Fruit fly (Drosophila melanogaster): ENCODE results near the gene CG6686.
A peak's percentile ranks its signal among the peaks of the same experiment; 100 is the strongest.

The CG6686 gene

dm6 chr2L:11987945-11988344, at the start of gene CG6686, which contains the start of gene CG34163:
Gene CG6686 (minus strand): TSS chr2L:11988039.
Gene CG34163 (plus strand): TSS chr2L:11988270.
- TF ChIP-seq HLH3B (GFP tag; IDR thresholded peaks at IDR 0.05) (no peak), Atf3 (GFP tag; optimal IDR thresholded peaks at IDR 0.05) (no peak), CG9817 (tag; optimal IDR thresholded peaks at IDR 0.05) (peak; percentile 13), CG14667 (GFP tag; IDR thresholded peaks at IDR 0.05) (peak; percentile 20; the same call in 1 of the 2 replicates), insv (GFP tag; optimal IDR thresholded peaks at IDR 0.05) (peak in 1 of 2 experiments; percentile 3), Ets65A (GFP tag) (peak; percentile 91), CG13123 (GFP tag; optimal IDR thresholded peaks at IDR 0.05) (no peak), CG33213 (GFP tag; optimal IDR thresholded peaks at IDR 0.05) (peak; percentile 32), Myb (GFP tag; optimal IDR thresholded peaks at IDR 0.05) (peak; percentile 13), BEAF-32 (GFP tag; optimal IDR thresholded peaks at IDR 0.05) (peak; percentile 41), Awh (GFP tag; IDR thresholded peaks at IDR 0.05) (no peak), phol (tag; optimal IDR thresholded peaks at IDR 0.05) (peak; percentile 68), oc (tag; optimal IDR thresholded peaks at IDR 0.05) (no peak), CG8359 (GFP tag; optimal IDR thresholded peaks at IDR 0.05; ENCODE audit: borderline replicate concordance) (no peak), stc (GFP tag; IDR thresholded peaks at IDR 0.05) (0 out of 2 replicates have a peak, but pooled peaks have one; percentile 18), CG17912 (GFP tag; optimal IDR thresholded peaks at IDR 0.05) (no peak), prd (optimal IDR thresholded peaks at IDR 0.05) (no peak), prd (GFP tag; IDR thresholded peaks at IDR 0.05) (peak; percentile 46; the same call in 1 of the 3 replicates), cg (GFP tag; optimal IDR thresholded peaks at IDR 0.05) (no peak), bcd (GFP tag; optimal IDR thresholded peaks at IDR 0.05) (no peak), CG34376 (GFP tag; optimal IDR thresholded peaks at IDR 0.05) (peak; percentile 17), zfh2 (GFP tag; optimal IDR thresholded peaks at IDR 0.05) (peak; percentile 67), Sry-β (GFP tag; optimal IDR thresholded peaks at IDR 0.05) (peak; percentile 77), CG11696 (GFP tag; IDR thresholded peaks at IDR 0.05) (no peak), cas (GFP tag; IDR thresholded peaks at IDR 0.05) (no peak), TFAM (GFP tag; optimal IDR thresholded peaks at IDR 0.05) (no peak), en (GFP tag; optimal IDR thresholded peaks at IDR 0.05) (no peak), Sox100B (GFP tag; optimal IDR thresholded peaks at IDR 0.05) (no peak), CG30431 (GFP tag; optimal IDR thresholded peaks at IDR 0.05) (no peak), Ssrp (tag; optimal IDR thresholded peaks at IDR 0.05) (no peak), CG10565 (GFP tag; optimal IDR thresholded peaks at IDR 0.05) (no peak), CG9437 (GFP tag; optimal IDR thresholded peaks at IDR 0.05) (peak; percentile 61), CG7928 (GFP tag; optimal IDR thresholded peaks at IDR 0.05) (no peak), Ets97D (GFP tag; optimal IDR thresholded peaks at IDR 0.05) (peak; percentile 71), mirr (GFP tag; optimal IDR thresholded peaks at IDR 0.05) (no peak), dmrt99B (tag; optimal IDR thresholded peaks at IDR 0.05) (no peak), chif (GFP tag; optimal IDR thresholded peaks at IDR 0.05) (peak; percentile 31 to 37), Scr (GFP tag; IDR thresholded peaks at IDR 0.05; ENCODE audit: partially characterized antibody) (no peak), CG12155 (GFP tag; optimal IDR thresholded peaks at IDR 0.05) (peak; percentile 15), CG31224 (GFP tag; IDR thresholded peaks at IDR 0.05) (no peak), BtbVII (GFP tag; optimal IDR thresholded peaks at IDR 0.05) (no peak), CG1602 (GFP tag; optimal IDR thresholded peaks at IDR 0.05) (no peak), CG10321 (GFP tag; IDR thresholded peaks at IDR 0.05) (no peak), Eip74EF (GFP tag; optimal IDR thresholded peaks at IDR 0.05) (no peak), Dp (GFP tag; optimal IDR thresholded peaks at IDR 0.05) (peak; percentile 43), Dip3 (GFP tag; optimal IDR thresholded peaks at IDR 0.05) (peak; percentile 56), Nf-YB (GFP tag; optimal IDR thresholded peaks at IDR 0.05) (peak; percentile 15), lab (GFP tag; optimal IDR thresholded peaks at IDR 0.05) (no peak), MTF-1 (GFP tag; optimal IDR thresholded peaks at IDR 0.05; ENCODE audit: borderline replicate concordance) (no peak), bigmax (GFP tag; optimal IDR thresholded peaks at IDR 0.05) (no peak), seq (GFP tag; IDR thresholded peaks at IDR 0.05) (no peak)

Data from whole organism, embryonic.